Fruit fly (Drosophila melanogaster) whole organism, prepupa: Measurements from ENCODE around the gene CG11586.

Source experiments
- CG1621 ChIP-seq: fragments of 200-800 bp; sonication (Bioruptor generic); optimal IDR thresholded peaks from 3 replicates; lab custom pipeline; 2018; ENCODE audit warnings: missing biosample characterization, mild to moderate bottlenecking, missing genetic modification characterization
- CG3032 ChIP-seq: fragments of 200-800 bp; optimal IDR thresholded peaks from 2 replicates; lab custom pipeline; 2019; ENCODE audit warnings: missing biosample characterization, mild to moderate bottlenecking, missing genetic modification characterization, moderate library complexity
- CG34406 ChIP-seq: fragments of 200-800 bp; sonication (Bioruptor generic); optimal IDR thresholded peaks from 3 replicates; lab custom pipeline; 2016; ENCODE audit warnings: missing biosample characterization, missing genetic modification characterization
- CG6163 ChIP-seq: fragments of 200-800 bp; sonication (Bioruptor generic); IDR thresholded peaks from 3 replicates; pipeline ENCODE4 v1.3.6; 2022; ENCODE audit warnings: missing biosample characterization, missing genetic modification characterization
- CG6792 ChIP-seq: fragments of 200-800 bp; sonication (Bioruptor generic); optimal IDR thresholded peaks from 3 replicates; lab custom pipeline; 2016; ENCODE audit warnings: missing biosample characterization, missing genetic modification characterization
- Ets96B ChIP-seq: fragments of 200-800 bp; optimal IDR thresholded peaks from 2 replicates; lab custom pipeline; 2019; ENCODE audit warnings: missing biosample characterization, mild to moderate bottlenecking, missing genetic modification characterization, moderate library complexity
- Gug ChIP-seq: fragments of 200-800 bp; sonication (Bioruptor generic); IDR thresholded peaks from 2 replicates; pipeline ENCODE4 v1.3.6; 2022; ENCODE audit warnings: missing biosample characterization, missing genetic modification characterization
- Met ChIP-seq: fragments of 200-800 bp; sonication (Bioruptor generic); optimal IDR thresholded peaks from 3 replicates; lab custom pipeline; 2016; ENCODE audit warnings: missing biosample characterization, missing genetic modification characterization
- Sox102F ChIP-seq: fragments of 200-800 bp; sonication (Bioruptor generic); optimal IDR thresholded peaks from 2 replicates; lab custom pipeline; 2016; ENCODE audit warnings: missing biosample characterization, mild to moderate bottlenecking, missing genetic modification characterization
- cyc ChIP-seq: fragments of 200-800 bp; sonication (Bioruptor generic); optimal IDR thresholded peaks from 3 replicates; lab custom pipeline; 2016; ENCODE audit warnings: missing biosample characterization, missing genetic modification characterization
- dsx ChIP-seq: fragments of 200-800 bp; optimal IDR thresholded peaks from 3 replicates; lab custom pipeline; 2019; ENCODE audit warnings: missing biosample characterization, mild to moderate bottlenecking, missing genetic modification characterization, moderate library complexity; ENCODE audit not compliant: poor library complexity, severe bottlenecking
- fkh ChIP-seq: fragments of 200-800 bp; sonication (Bioruptor generic); optimal IDR thresholded peaks from 3 replicates; lab custom pipeline; 2017; ENCODE audit warnings: missing biosample characterization, mild to moderate bottlenecking, missing genetic modification characterization, moderate library complexity
- spab ChIP-seq: fragments of 200-800 bp; sonication (Bioruptor generic); optimal IDR thresholded peaks from 2 replicates; lab custom pipeline; 2017; ENCODE audit warnings: missing biosample characterization, mild to moderate bottlenecking, missing genetic modification characterization, missing genetic modification reagents
- svp ChIP-seq: fragments of 200-800 bp; sonication (Bioruptor generic); peaks from one replicate; lab custom pipeline; 2016; ENCODE audit warnings: missing biosample characterization, missing genetic modification characterization

dm6 chr3L:4296760-4297159 lies 34.5 kb upstream of the CG11586 start:
- TF ChIP-seq Gug (GFP tag; lab: Robert Waterston, UW) (no peak), CG1621 (tag; lab: Kevin White, UChicago) (no peak), Sox102F (GFP tag; lab: Kevin White, UChicago) (no peak), CG3032 (tag; lab: Kevin White, UChicago) (no peak), cyc (GFP tag; lab: Kevin White, UChicago) (no peak), Ets96B (tag; lab: Kevin White, UChicago) (no peak), CG34406 (no peak), CG6792 (GFP tag; lab: Kevin White, UChicago) (no peak), fkh (no peak), dsx (GFP tag; lab: Kevin White, UChicago) (no peak), spab (GFP tag; lab: Kevin White, UChicago) (no peak), Met (no peak), svp (GFP tag; lab: Kevin White, UChicago) (no peak), CG6163 (GFP tag; lab: Robert Waterston, UW) (no peak)
